Fruit fly (Drosophila melanogaster): ENCODE data around the gene SoYb.

Gene SoYb

DNA sequence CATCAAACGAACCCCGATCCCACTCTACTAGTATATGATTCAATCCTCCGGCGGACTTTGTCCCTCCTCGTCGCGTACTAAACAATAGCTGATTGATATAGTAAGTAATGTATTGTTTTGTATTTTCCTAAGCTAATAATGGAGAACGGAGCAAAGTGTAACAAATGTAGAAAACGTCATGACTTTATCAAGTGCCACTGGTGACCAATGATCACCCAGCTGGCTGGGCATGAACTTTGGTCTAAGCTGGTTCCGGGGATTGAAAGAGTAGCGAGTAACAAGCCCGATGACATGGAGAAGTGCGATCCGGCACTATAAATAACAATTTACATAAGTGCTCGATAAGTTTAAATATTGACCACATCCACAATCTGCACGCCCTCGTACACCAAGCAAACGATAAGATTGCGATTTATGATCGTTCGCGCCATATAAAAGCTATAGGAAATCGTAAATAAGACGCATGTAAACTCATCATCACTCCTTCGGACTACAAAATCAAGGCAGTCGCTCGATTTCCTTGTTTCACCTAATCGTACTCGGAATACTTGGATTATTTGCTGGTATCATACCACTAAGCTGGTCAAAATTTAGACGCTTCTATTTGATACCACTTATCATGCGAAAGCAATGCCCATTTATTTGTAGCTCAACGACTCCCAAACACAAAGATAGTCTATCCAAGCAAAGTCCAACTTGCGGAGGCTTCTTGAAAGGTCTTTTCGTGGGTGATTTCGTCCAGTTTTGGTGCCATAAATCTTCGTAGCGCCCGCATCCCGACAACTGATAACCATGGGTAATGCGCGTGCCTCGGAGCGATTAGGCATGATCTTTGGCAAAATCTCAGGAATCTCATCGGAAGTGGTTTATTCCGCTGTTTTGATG lies 53.1 kb downstream of the SoYb start:
- TF ChIP-seq noc (tag; optimal IDR thresholded peaks at IDR 0.05): peak; percentile 80

DNA sequence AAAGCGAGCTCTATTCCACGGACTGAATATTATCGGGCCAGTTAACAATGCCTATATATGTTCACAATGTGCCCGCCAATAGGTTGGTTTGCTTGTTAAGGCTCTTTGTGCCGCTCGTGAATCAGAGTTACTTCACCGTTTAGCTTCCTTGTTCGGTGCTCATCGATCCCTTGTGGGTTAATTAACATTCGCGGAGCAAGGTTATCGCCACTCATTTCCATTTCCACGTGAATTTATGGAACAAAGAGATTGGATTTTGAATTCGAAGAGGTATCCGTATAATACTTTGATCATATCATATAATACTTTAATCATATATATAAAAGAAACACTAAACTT lies 54.0 kb downstream of the SoYb start:
- no peak for TF ChIP-seq noc (tag; optimal IDR thresholded peaks at IDR 0.05)

DNA sequence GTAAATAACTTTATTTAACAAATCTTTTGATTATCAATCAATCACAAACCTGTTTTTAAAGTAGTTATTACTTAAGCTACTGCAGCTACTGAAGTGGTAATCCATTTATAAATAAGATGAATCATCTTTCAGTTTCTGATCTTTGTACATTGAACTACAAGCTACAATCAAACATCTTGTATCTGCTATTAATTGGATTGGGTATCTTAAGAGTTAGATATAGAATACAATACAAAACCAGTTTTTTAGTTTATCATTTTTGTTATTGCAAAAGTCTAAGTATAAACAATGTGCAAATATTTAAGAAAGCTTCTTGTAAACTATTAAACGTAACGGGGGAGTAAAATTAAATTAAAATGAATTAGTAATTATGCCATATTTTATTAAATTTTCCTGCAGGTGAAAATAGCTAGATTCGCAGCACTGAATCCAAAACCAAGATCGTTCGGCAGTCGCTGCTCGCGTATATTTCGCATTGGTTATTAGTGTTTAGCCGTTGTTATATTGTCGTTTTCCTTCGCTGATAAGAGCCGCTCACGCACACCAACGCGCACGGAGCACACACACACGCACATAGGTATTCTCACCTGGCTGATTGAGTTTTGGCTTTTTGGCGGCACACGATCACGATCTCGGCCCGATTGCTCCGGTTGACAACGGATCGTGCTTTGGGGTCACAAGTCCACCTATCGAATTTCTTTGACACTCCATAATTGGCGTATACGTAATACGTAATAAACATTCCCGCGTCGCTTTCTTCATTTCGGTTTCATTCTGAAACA lies 54.6 kb downstream of the SoYb start:
- TF ChIP-seq noc (tag; optimal IDR thresholded peaks at IDR 0.05): peak; percentile 28

DNA sequence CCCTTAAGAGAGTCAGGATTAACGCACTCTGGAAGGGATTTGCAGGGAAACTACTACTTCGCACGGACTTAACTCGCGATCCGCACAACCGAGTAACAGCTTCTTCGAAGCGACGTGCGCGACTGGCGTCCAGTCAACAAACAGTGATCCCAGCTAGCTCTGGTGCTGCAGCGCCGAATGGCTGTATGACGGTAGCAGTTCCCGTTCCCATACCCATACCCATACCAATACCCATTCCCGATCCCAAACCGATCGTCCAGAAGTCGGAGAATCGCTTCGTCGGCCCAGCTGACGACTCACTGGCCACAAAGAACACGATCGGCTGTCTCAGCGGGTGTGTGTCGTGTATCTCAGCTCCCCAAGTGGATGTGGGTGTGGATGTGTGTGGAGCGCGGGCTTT lies 55.3 kb downstream of the SoYb start, which contains the start of gene CG5853:
Gene CG5853 (minus strand): TSS at position 384 of the 400 bp plus-strand sequence.
- peak; percentile 56 for TF ChIP-seq noc (tag; optimal IDR thresholded peaks at IDR 0.05)

All from whole organism, larva.